Fruit fly (Drosophila melanogaster) Kc167 (cell line): ENCODE measurements around the gene p-cup.

ENCODE experiments used
- Myc ChIP-seq: fragments of >200 bp; optimal IDR thresholded peaks from 2 replicates; lab custom pipeline; 2017; ENCODE audit warnings: missing external identifiers
- Sin3A ChIP-seq: fragments of >200 bp; optimal IDR thresholded peaks from 2 replicates; lab custom pipeline; 2018; ENCODE audit warnings: missing external identifiers
- h ChIP-seq: fragments of >200 bp; optimal IDR thresholded peaks from 3 replicates; lab custom pipeline; 2018; ENCODE audit warnings: missing external identifiers
- insv ChIP-seq: fragments of >200 bp; optimal IDR thresholded peaks from 3 replicates; lab custom pipeline; 2018; ENCODE audit warnings: missing external identifiers
- psq ChIP-seq: fragments of >200 bp; optimal IDR thresholded peaks from 2 replicates; lab custom pipeline; 2017; ENCODE audit warnings: missing external identifiers
- ttk ChIP-seq: sonication (Bioruptor generic); optimal IDR thresholded peaks from 2 replicates; lab custom pipeline; 2017; ENCODE audit warnings: missing external identifiers

p-cup gene

dm6 chrX:17421987-17422386, 26.6 kb downstream of the p-cup start, which contains the start of gene CG8611:
TSS of gene CG8611 (minus strand) at chrX:17422145.
- TF ChIP-seq Myc (no peak), h (lab: Kevin White, UChicago) (no peak), Sin3A (lab: Kevin White, UChicago) (no peak), psq (lab: Kevin White, UChicago) (no peak), ttk (lab: Kevin White, UChicago) (no peak), insv (lab: Kevin White, UChicago) (no peak)

- TF ChIP-seq Sin3A (lab: Kevin White, UChicago) (no peak), insv (lab: Kevin White, UChicago) (no peak), h (lab: Kevin White, UChicago) (no peak), psq (lab: Kevin White, UChicago) (no peak), ttk (lab: Kevin White, UChicago) (no peak), Myc (no peak)
Observed at dm6 chrX:17407737-17408136, 40.8 kb downstream of the p-cup start.

- no peak for TF ChIP-seq psq (lab: Kevin White, UChicago)
- TF ChIP-seq ttk (lab: Kevin White, UChicago), result no peak
- TF ChIP-seq Myc, result no peak
- TF ChIP-seq h (lab: Kevin White, UChicago), result no peak
- TF ChIP-seq Sin3A (lab: Kevin White, UChicago), result no peak
- TF ChIP-seq insv (lab: Kevin White, UChicago), result no peak
Observed at dm6 chrX:17404883-17405282, 43.7 kb downstream of the p-cup start.

dm6 chrX:17398215-17398614, 50.4 kb downstream of the p-cup start:
- no peak for TF ChIP-seq Sin3A (lab: Kevin White, UChicago)
- no peak for TF ChIP-seq psq (lab: Kevin White, UChicago)

dm6 chrX:17397103-17397711, 51.4 kb downstream of the p-cup start, which contains the start of gene B-H1:
TSS of gene B-H1 (plus strand) at chrX:17397478.
- TF ChIP-seq Sin3A (lab: Kevin White, UChicago) (no peak), psq (lab: Kevin White, UChicago) (no peak), insv (lab: Kevin White, UChicago) (no peak), Myc (no peak), h (lab: Kevin White, UChicago) (no peak), ttk (lab: Kevin White, UChicago) (no peak)
